Worm (Caenorhabditis elegans) whole organism, midembryonic: ENCODE results near the gene snx-14.

Experiments used
- T22C8.4 ChIP-seq: fragments of 200-800 bp; sonication (Bioruptor generic); IDR thresholded peaks from 2 replicates; pipeline ENCODE4 v1.3.6; 2022; ENCODE audit warnings: missing genetic modification characterization, missing compliant biosample characterization
- cog-1 ChIP-seq: sonication (generic microtip); optimal IDR thresholded peaks from 2 replicates; lab custom pipeline; 2016; ENCODE audit warnings: missing genetic modification characterization, missing compliant biosample characterization
- ztf-29 ChIP-seq: fragments of 200-800 bp; sonication (Bioruptor generic); IDR thresholded peaks from 2 replicates; pipeline ENCODE4 v1.3.6; 2022; ENCODE audit warnings: missing genetic modification reagents, missing genetic modification characterization, missing compliant biosample characterization

- TF ChIP-seq ztf-29 (GFP tag; lab: Robert Waterston, UW) (no peak), cog-1 (tag; lab: Kevin White, UChicago) (no peak), T22C8.4 (GFP tag; lab: Robert Waterston, UW) (no peak)
These were observed at the start of gene snx-14 for ce11 chrII:13531118-13531517.
